Worm (Caenorhabditis elegans) whole organism, midembryonic: ENCODE measurements around the gene cpsf-4.

Experiments
- T22C8.4 ChIP-seq: fragments of 200-800 bp; sonication (Bioruptor generic); IDR thresholded peaks from 2 replicates; pipeline ENCODE4 v1.3.6; 2022; ENCODE audit warnings: missing genetic modification characterization, missing compliant biosample characterization
- cog-1 ChIP-seq: sonication (generic microtip); optimal IDR thresholded peaks from 2 replicates; lab custom pipeline; 2016; ENCODE audit warnings: missing genetic modification characterization, missing compliant biosample characterization
- flt-1 ChIP-seq: fragments of 200-800 bp; sonication (Bioruptor generic); IDR thresholded peaks from 2 replicates; pipeline ENCODE4 v1.3.6; 2022; ENCODE audit warnings: missing genetic modification characterization, missing compliant biosample characterization
- klf-2 ChIP-seq: fragments of 200-800 bp; sonication (Bioruptor generic); conservative IDR thresholded peaks from 2 replicates; pipeline ENCODE4 v1.3.6; 2022; ENCODE audit warnings: missing genetic modification reagents, missing genetic modification characterization, missing compliant biosample characterization
- med-1 ChIP-seq: sonication (generic microtip); optimal IDR thresholded peaks from 2 replicates; lab custom pipeline; 2017; ENCODE audit warnings: missing genetic modification characterization, mild to moderate bottlenecking, missing compliant biosample characterization, antibody characterized with exemption, missing genetic modification reagents; ENCODE audit not compliant: insufficient read depth
- ref-1 ChIP-seq: fragments of 200-800 bp; sonication (Bioruptor generic); conservative IDR thresholded peaks from 2 replicates; pipeline ENCODE4 v1.3.6; 2022; ENCODE audit warnings: missing genetic modification reagents, missing genetic modification characterization, missing compliant biosample characterization
- tab-1 ChIP-seq: fragments of 200-800 bp; sonication (Bioruptor generic); IDR thresholded peaks from 2 replicates; pipeline ENCODE4 v1.3.6; 2022; ENCODE audit warnings: missing genetic modification characterization, missing compliant biosample characterization
- ztf-23 ChIP-seq: fragments of 200-800 bp; sonication (Bioruptor generic); IDR thresholded peaks from 2 replicates; pipeline ENCODE4 v1.3.6; 2022; ENCODE audit warnings: missing genetic modification reagents, missing genetic modification characterization, missing compliant biosample characterization
- ztf-29 ChIP-seq: fragments of 200-800 bp; sonication (Bioruptor generic); IDR thresholded peaks from 2 replicates; pipeline ENCODE4 v1.3.6; 2022; ENCODE audit warnings: missing genetic modification reagents, missing genetic modification characterization, missing compliant biosample characterization

DNA sequence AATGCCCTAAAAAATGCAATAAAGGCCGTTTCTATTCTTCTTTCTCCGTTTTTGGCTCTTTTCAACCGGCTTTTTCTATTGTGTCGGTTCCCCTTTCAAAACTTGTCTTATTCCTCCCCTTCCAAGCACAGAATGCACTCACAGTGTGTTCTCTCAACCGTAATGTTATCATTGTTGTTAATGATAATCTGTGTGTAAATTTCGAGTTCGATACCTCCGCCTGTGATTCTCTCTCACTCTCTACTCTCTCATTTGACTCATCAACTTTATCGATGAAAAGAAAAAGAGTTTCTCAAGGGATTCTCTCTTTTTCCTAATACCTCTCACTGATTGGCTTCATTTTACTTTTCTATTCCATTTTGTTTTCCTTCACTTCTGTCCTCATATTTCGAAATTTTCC, 35.5 kb upstream of the cpsf-4 start:
- no peak for TF ChIP-seq ref-1 (GFP tag; lab: Robert Waterston, UW)
- no peak for TF ChIP-seq tab-1
- TF ChIP-seq T22C8.4 (GFP tag; lab: Robert Waterston, UW): no peak
- TF ChIP-seq med-1 (GFP tag; lab: Kevin White, UChicago): no peak
- TF ChIP-seq ztf-29 (GFP tag; lab: Robert Waterston, UW): no peak
- TF ChIP-seq klf-2 (GFP tag; lab: Robert Waterston, UW): no peak
- TF ChIP-seq cog-1 (tag; lab: Kevin White, UChicago): no peak
- no peak for TF ChIP-seq flt-1
- no peak for TF ChIP-seq ztf-23
